Worm (Caenorhabditis elegans) whole organism, L4/young adult: ENCODE data around the gene mtm-6.

ENCODE experiments used
- W03F9.2 ChIP-seq: fragments of 150-350 bp; optimal IDR thresholded peaks from 2 replicates; lab custom pipeline; 2014; ENCODE audit warnings: missing biosample characterization, missing genetic modification characterization
- dao-5 ChIP-seq: sonication (generic microtip); optimal IDR thresholded peaks from 2 replicates; lab custom pipeline; 2016; ENCODE audit warnings: missing genotype, missing genetic modification characterization, moderate library complexity, missing compliant biosample characterization
- him-1 ChIP-seq: sonication (generic microtip); optimal IDR thresholded peaks from 2 replicates; lab custom pipeline; 2016; ENCODE audit warnings: missing genotype, missing genetic modification reagents, missing genetic modification characterization, missing compliant biosample characterization

DNA sequence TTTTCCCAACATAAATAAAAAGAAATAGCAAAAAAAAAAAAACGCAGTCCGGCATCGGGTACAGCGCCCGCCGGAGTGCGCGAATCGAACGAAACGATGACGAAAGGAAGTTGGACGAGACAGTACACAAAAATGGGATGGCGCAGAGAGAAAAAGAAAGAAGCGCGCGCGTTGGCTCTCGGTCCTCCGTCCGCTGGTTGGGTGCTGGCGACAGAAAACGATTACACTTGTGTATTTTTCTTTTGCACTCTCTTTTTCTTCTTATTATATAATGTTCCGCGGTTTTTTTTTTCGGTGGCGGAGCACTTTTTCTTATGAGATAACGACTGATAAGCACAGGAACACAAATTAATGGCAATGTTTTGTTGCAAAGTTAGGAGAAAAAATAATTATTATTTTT is 30.4 kb downstream of the mtm-6 start:
- TF ChIP-seq dao-5 (tag; lab: Kevin White, UChicago) (no peak), W03F9.2 (tag; lab: Kevin White, UChicago) (peak; percentile 20), him-1 (tag; lab: Kevin White, UChicago) (no peak)
